Fruit fly (Drosophila melanogaster): ENCODE data around the gene BobA.
A peak's percentile ranks its signal among the peaks of the same experiment; 100 is the strongest.

The BobA gene

dm6 chr3L:14971893-14972624 is 26.1 kb upstream of the BobA start (continued):
- TF ChIP-seq pros (GFP tag; optimal IDR thresholded peaks at IDR 0.05) (peak; percentile 58), bbx (GFP tag; IDR thresholded peaks at IDR 0.05; ENCODE audit: partially characterized antibody) (no peak), CG16863 (GFP tag; optimal IDR thresholded peaks at IDR 0.05) (no peak), CoRest (tag; optimal IDR thresholded peaks at IDR 0.05) (peak; percentile 1), sob (GFP tag; IDR thresholded peaks at IDR 0.05) (no peak), CG15269 (tag; optimal IDR thresholded peaks at IDR 0.05) (no peak), CG9609 (GFP tag; optimal IDR thresholded peaks at IDR 0.05) (no peak), CG17328 (GFP tag; IDR thresholded peaks at IDR 0.05) (peak; percentile 51), CG34224 (GFP tag; IDR thresholded peaks at IDR 0.05; ENCODE audit: partially characterized antibody) (no peak), H15 (GFP tag; IDR thresholded peaks at IDR 0.05) (no peak), fru (optimal IDR thresholded peaks at IDR 0.05) (no peak), Atf-2 (GFP tag; optimal IDR thresholded peaks at IDR 0.05) (peak; percentile 5), CG3995 (GFP tag; optimal IDR thresholded peaks at IDR 0.05) (no peak), Usf (GFP tag; optimal IDR thresholded peaks at IDR 0.05) (no peak), emc (GFP tag; optimal IDR thresholded peaks at IDR 0.05) (no peak), vnd (GFP tag; IDR thresholded peaks at IDR 0.05; ENCODE audit: partially characterized antibody) (no peak), CG13287 (GFP tag; IDR thresholded peaks at IDR 0.05; ENCODE audit: partially characterized antibody) (no peak), CG8089 (GFP tag; optimal IDR thresholded peaks at IDR 0.05) (no peak), CG12236 (GFP tag; optimal IDR thresholded peaks at IDR 0.05) (no peak), CG12391 (tag; optimal IDR thresholded peaks at IDR 0.05) (peak; percentile 41), Lhr (GFP tag; optimal IDR thresholded peaks at IDR 0.05) (no peak), tin (GFP tag; optimal IDR thresholded peaks at IDR 0.05) (no peak), CG13894 (tag; optimal IDR thresholded peaks at IDR 0.05) (no peak), vvl (GFP tag; IDR thresholded peaks at IDR 0.05) (no peak), Myb (GFP tag; optimal IDR thresholded peaks at IDR 0.05) (no peak), CHES-1-like (GFP tag; optimal IDR thresholded peaks at IDR 0.05) (no peak), crp (GFP tag; optimal IDR thresholded peaks at IDR 0.05) (no peak), Pdp1 (GFP tag; optimal IDR thresholded peaks at IDR 0.05) (no peak), Taf1 (GFP tag; IDR thresholded peaks at IDR 0.05) (no peak), Six4 (GFP tag; optimal IDR thresholded peaks at IDR 0.05) (peak; percentile 11), Ssrp (tag; optimal IDR thresholded peaks at IDR 0.05) (no peak), Dek (tag; optimal IDR thresholded peaks at IDR 0.05) (no peak), vfl (GFP tag; optimal IDR thresholded peaks at IDR 0.05) (no peak), NK7.1 (GFP tag; optimal IDR thresholded peaks at IDR 0.05) (no peak), Elba2 (GFP tag; optimal IDR thresholded peaks at IDR 0.05) (peak; percentile 94), CG5953 (GFP tag; IDR thresholded peaks at IDR 0.05) (no peak), Deaf1 (tag; optimal IDR thresholded peaks at IDR 0.05) (no peak), CG30403 (GFP tag; optimal IDR thresholded peaks at IDR 0.05) (no peak), Bgb (GFP tag; IDR thresholded peaks at IDR 0.05; ENCODE audit: partially characterized antibody) (no peak), ems (GFP tag; optimal IDR thresholded peaks at IDR 0.05) (no peak), nerfin-2 (GFP tag; IDR thresholded peaks at IDR 0.05; ENCODE audit: partially characterized antibody) (no peak), GATAe (GFP tag; conservative IDR thresholded peaks at IDR 0.05) (no peak), danr (GFP tag; IDR thresholded peaks at IDR 0.05) (no peak), prd (optimal IDR thresholded peaks at IDR 0.05) (no peak), prd (GFP tag; IDR thresholded peaks at IDR 0.05) (peak; percentile 62; the same call in 2 of the 3 replicates), ATbp (GFP tag; optimal IDR thresholded peaks at IDR 0.05) (no peak), dysf (GFP tag; IDR thresholded peaks at IDR 0.05) (no peak)
